Fruit fly (Drosophila melanogaster) whole organism, embryonic: ENCODE measurements around the gene CG31792.
A peak's percentile ranks its signal among the peaks of the same experiment; 100 is the strongest.

Experiments
- ATbp ChIP-seq: fragments of 200-800 bp; sonication (Bioruptor generic); optimal IDR thresholded peaks from 2 replicates; lab custom pipeline; 2017; ENCODE audit warnings: missing biosample characterization, mild to moderate bottlenecking, missing genetic modification characterization, missing genetic modification reagents
- Atf6 ChIP-seq: fragments of 200-800 bp; sonication (Bioruptor generic); IDR thresholded peaks from 2 replicates; pipeline ENCODE4 v1.3.6; 2022; ENCODE audit warnings: missing biosample characterization, missing genetic modification characterization
- B-H1 ChIP-seq: fragments of 200-800 bp; sonication (Bioruptor generic); IDR thresholded peaks from 3 replicates; pipeline ENCODE4 v1.3.6; 2022; ENCODE audit warnings: missing biosample characterization, missing genetic modification characterization
- BtbVII ChIP-seq: fragments of 200-800 bp; sonication (Bioruptor generic); optimal IDR thresholded peaks from 3 replicates; lab custom pipeline; 2017; ENCODE audit warnings: missing biosample characterization, mild to moderate bottlenecking, missing genetic modification characterization
- CG10366 ChIP-seq: fragments of 200-800 bp; sonication (Bioruptor generic); IDR thresholded peaks from 2 replicates; pipeline ENCODE4 v1.3.6; 2022; ENCODE audit warnings: missing biosample characterization, missing genetic modification characterization
- CG10654 ChIP-seq: fragments of 200-800 bp; sonication (Bioruptor generic); optimal IDR thresholded peaks from 2 replicates; lab custom pipeline; 2016; ENCODE audit warnings: missing biosample characterization, missing genetic modification characterization
- CG11398 ChIP-seq: fragments of 200-800 bp; sonication (Bioruptor generic); optimal IDR thresholded peaks from 2 replicates; lab custom pipeline; 2016; ENCODE audit warnings: missing biosample characterization, missing genetic modification characterization
- CG11504 ChIP-seq: fragments of 200-800 bp; sonication (Bioruptor generic); optimal IDR thresholded peaks from 3 replicates; lab custom pipeline; 2019; ENCODE audit warnings: missing biosample characterization, mild to moderate bottlenecking, missing genetic modification characterization, moderate library complexity
- CG12104 ChIP-seq: fragments of 200-800 bp; sonication (Bioruptor generic); optimal IDR thresholded peaks from 3 replicates; lab custom pipeline; 2016; ENCODE audit warnings: missing biosample characterization, missing genetic modification characterization
- CG13424 ChIP-seq: fragments of 200-800 bp; sonication (Bioruptor generic); optimal IDR thresholded peaks from 2 replicates; lab custom pipeline; 2019; ENCODE audit warnings: missing biosample characterization, mild to moderate bottlenecking, missing genetic modification characterization, moderate library complexity
- CG13894 ChIP-seq: fragments of 200-800 bp; sonication (Bioruptor generic); optimal IDR thresholded peaks from 3 replicates; lab custom pipeline; 2018; ENCODE audit warnings: missing biosample characterization, mild to moderate bottlenecking, missing genetic modification characterization, moderate library complexity
- CG3065 ChIP-seq: fragments of 200-800 bp; sonication (Bioruptor generic); optimal IDR thresholded peaks from 2 replicates; lab custom pipeline; 2016; ENCODE audit warnings: missing biosample characterization, missing genetic modification characterization
- CG4360 ChIP-seq: fragments of 200-800 bp; sonication (Bioruptor generic); IDR thresholded peaks from 2 replicates; pipeline ENCODE4 v1.3.6; 2022; ENCODE audit warnings: missing biosample characterization, missing genetic modification characterization
- CG4404 ChIP-seq: fragments of 200-800 bp; sonication (Bioruptor generic); IDR thresholded peaks from 2 replicates; pipeline ENCODE4 v1.3.6; 2022; ENCODE audit warnings: missing biosample characterization, missing genetic modification characterization
- CG6254 ChIP-seq: fragments of 200-800 bp; sonication (Bioruptor generic); optimal IDR thresholded peaks from 3 replicates; lab custom pipeline; 2017; ENCODE audit warnings: mild to moderate bottlenecking, missing biosample characterization, missing genetic modification reagents, missing genetic modification characterization
- CG6765 ChIP-seq: fragments of 200-800 bp; sonication (Bioruptor generic); optimal IDR thresholded peaks from 3 replicates; lab custom pipeline; 2017; ENCODE audit warnings: missing biosample characterization, mild to moderate bottlenecking, missing genetic modification characterization
- CG7357 ChIP-seq: fragments of 200-800 bp; sonication (Bioruptor generic); IDR thresholded peaks from 3 replicates; pipeline ENCODE4 v1.3.6; 2022; ENCODE audit warnings: missing biosample characterization, missing genetic modification characterization
- CG7839 ChIP-seq: fragments of 200-800 bp; sonication (Bioruptor generic); optimal IDR thresholded peaks from 3 replicates; lab custom pipeline; 2018; ENCODE audit warnings: missing biosample characterization, mild to moderate bottlenecking, missing genetic modification characterization, moderate library complexity
- CG9215 ChIP-seq: fragments of 200-800 bp; sonication (Bioruptor generic); IDR thresholded peaks from 2 replicates; pipeline ENCODE4 v1.3.6; 2022; ENCODE audit warnings: missing biosample characterization, missing genetic modification characterization
- Deaf1 ChIP-seq: fragments of 200-800 bp; optimal IDR thresholded peaks from 3 replicates; lab custom pipeline; 2019; ENCODE audit warnings: missing biosample characterization, mild to moderate bottlenecking, missing genetic modification characterization, moderate library complexity
- Dek ChIP-seq: fragments of 200-800 bp; sonication (Bioruptor generic); optimal IDR thresholded peaks from 3 replicates; lab custom pipeline; 2019; ENCODE audit warnings: missing biosample characterization, mild to moderate bottlenecking, missing genetic modification characterization, moderate library complexity
- Doc2 ChIP-seq: fragments of 200-800 bp; sonication (Bioruptor generic); IDR thresholded peaks from 2 replicates; pipeline ENCODE4 v1.3.6; 2022; ENCODE audit warnings: missing biosample characterization, missing genetic modification characterization
- Dref ChIP-seq: fragments of 200-800 bp; sonication (Bioruptor generic); IDR thresholded peaks from 2 replicates; pipeline ENCODE4 v1.3.6; 2022; ENCODE audit warnings: missing biosample characterization, missing genetic modification characterization
- Fer1 ChIP-seq: fragments of 200-800 bp; sonication (Bioruptor generic); optimal IDR thresholded peaks from 2 replicates; lab custom pipeline; 2017; ENCODE audit warnings: missing biosample characterization, mild to moderate bottlenecking, missing genetic modification characterization
- Hey ChIP-seq: fragments of 200-800 bp; sonication (Bioruptor generic); optimal IDR thresholded peaks from 3 replicates; lab custom pipeline; 2018; ENCODE audit warnings: missing biosample characterization, mild to moderate bottlenecking, missing genetic modification characterization
- NC2β ChIP-seq: fragments of 200-800 bp; sonication (Bioruptor generic); optimal IDR thresholded peaks from 2 replicates; lab custom pipeline; 2016; ENCODE audit warnings: missing biosample characterization, missing genetic modification characterization
- Ptx1 ChIP-seq: fragments of 200-800 bp; sonication (Bioruptor generic); IDR thresholded peaks from 2 replicates; pipeline ENCODE4 v1.3.6; 2022; ENCODE audit warnings: missing biosample characterization, missing genetic modification characterization
- Ravus ChIP-seq: fragments of 200-800 bp; sonication (Bioruptor generic); IDR thresholded peaks from 2 replicates; pipeline ENCODE4 v1.3.6; 2022; ENCODE audit warnings: missing biosample characterization, missing genetic modification characterization
- abd-A ChIP-seq: fragments of 200-800 bp; sonication (Bioruptor generic); optimal IDR thresholded peaks from 3 replicates; lab custom pipeline; 2019; ENCODE audit warnings: missing biosample characterization, mild to moderate bottlenecking, missing genetic modification characterization, moderate library complexity
- al ChIP-seq: fragments of 200-800 bp; sonication (Bioruptor generic); IDR thresholded peaks from 2 replicates; pipeline ENCODE4 v1.3.6; 2022; ENCODE audit warnings: missing biosample characterization, missing genetic modification characterization
- chinmo ChIP-seq: fragments of 200-800 bp; sonication (Bioruptor generic); IDR thresholded peaks from 4 replicates; pipeline ENCODE4 v1.3.6; 2022; ENCODE audit warnings: missing biosample characterization, missing genetic modification characterization; ENCODE audit not compliant: partially characterized antibody
- ci ChIP-seq: fragments of 200-800 bp; sonication (Bioruptor generic); IDR thresholded peaks from 3 replicates; pipeline ENCODE4 v1.3.6; 2022; ENCODE audit warnings: missing biosample characterization, missing genetic modification characterization
- danr ChIP-seq: fragments of 200-800 bp; sonication (Bioruptor generic); IDR thresholded peaks from 2 replicates; pipeline ENCODE4 v1.3.6; 2022; ENCODE audit warnings: missing biosample characterization, missing genetic modification characterization
- eyg ChIP-seq: fragments of 200-800 bp; sonication (Bioruptor generic); optimal IDR thresholded peaks from 3 replicates; lab custom pipeline; 2016; ENCODE audit warnings: missing biosample characterization, missing genetic modification characterization
- fd3F ChIP-seq: fragments of 200-800 bp; sonication (Bioruptor generic); optimal IDR thresholded peaks from 2 replicates; lab custom pipeline; 2018; ENCODE audit warnings: missing biosample characterization, mild to moderate bottlenecking, missing genetic modification characterization, moderate library complexity
- grau ChIP-seq: fragments of 200-800 bp; optimal IDR thresholded peaks from 3 replicates; lab custom pipeline; 2019; ENCODE audit warnings: missing biosample characterization, mild to moderate bottlenecking, missing genetic modification characterization, moderate library complexity
- gt ChIP-seq: fragments of 200-800 bp; sonication (Bioruptor generic); IDR thresholded peaks from 2 replicates; pipeline ENCODE4 v1.3.6; 2022; ENCODE audit warnings: missing biosample characterization, missing genetic modification characterization
- her ChIP-seq: fragments of 200-800 bp; sonication (Bioruptor generic); optimal IDR thresholded peaks from 2 replicates; lab custom pipeline; 2016; ENCODE audit warnings: missing biosample characterization, missing genetic modification characterization
- jigr1 ChIP-seq: fragments of 200-800 bp; sonication (Bioruptor generic); IDR thresholded peaks from 3 replicates; pipeline ENCODE4 v1.3.6; 2022; ENCODE audit warnings: missing biosample characterization, missing genetic modification characterization
- kni ChIP-seq: fragments of 200-800 bp; sonication (Bioruptor generic); optimal IDR thresholded peaks from 3 replicates; lab custom pipeline; 2017; ENCODE audit warnings: mild to moderate bottlenecking, missing biosample characterization, missing genetic modification reagents, missing genetic modification characterization
- lilli ChIP-seq: fragments of 200-800 bp; sonication (Bioruptor generic); optimal IDR thresholded peaks from 3 replicates; lab custom pipeline; 2016; ENCODE audit warnings: missing biosample characterization, missing genetic modification characterization
- pros ChIP-seq: fragments of 200-800 bp; sonication (Bioruptor generic); optimal IDR thresholded peaks from 3 replicates; lab custom pipeline; 2019; ENCODE audit warnings: missing biosample characterization, mild to moderate bottlenecking, missing genetic modification characterization, moderate library complexity
- ranshi ChIP-seq: fragments of 200-800 bp; sonication (Bioruptor generic); IDR thresholded peaks from 2 replicates; pipeline ENCODE4 v1.3.6; 2022; ENCODE audit warnings: missing biosample characterization, missing genetic modification characterization
- sd ChIP-seq: fragments of 200-800 bp; sonication (Bioruptor generic); optimal IDR thresholded peaks from 3 replicates; lab custom pipeline; 2018; ENCODE audit warnings: missing biosample characterization, mild to moderate bottlenecking, missing genetic modification characterization, moderate library complexity
- shn ChIP-seq: fragments of 200-800 bp; sonication (Bioruptor generic); optimal IDR thresholded peaks from 3 replicates; lab custom pipeline; 2016; ENCODE audit warnings: missing biosample characterization, missing genetic modification characterization
- stc ChIP-seq: fragments of 200-800 bp; sonication (Bioruptor generic); IDR thresholded peaks from 2 replicates; pipeline ENCODE4 v1.3.6; 2022; ENCODE audit warnings: missing biosample characterization, missing genetic modification characterization
- vvl ChIP-seq: fragments of 200-800 bp; sonication (Bioruptor generic); IDR thresholded peaks from 2 replicates; pipeline ENCODE4 v1.3.6; 2022; ENCODE audit warnings: missing biosample characterization, missing genetic modification characterization
- zfh2 ChIP-seq: fragments of 200-800 bp; sonication (Bioruptor generic); optimal IDR thresholded peaks from 2 replicates; lab custom pipeline; 2016; ENCODE audit warnings: missing biosample characterization, missing genetic modification characterization

Gene CG31792

dm6 chr2L:19012776-19013328, 15.6 kb downstream of the CG31792 start (continued):
- TF ChIP-seq Dref (GFP tag; lab: Robert Waterston, UW), result 0 out of 2 replicates have a peak, but pooled peaks have one; percentile 24
- no peak for TF ChIP-seq CG6765 (GFP tag; lab: Kevin White, UChicago)
- no peak for TF ChIP-seq B-H1 (GFP tag; lab: Robert Waterston, UW)
- no peak for TF ChIP-seq pros (GFP tag; lab: Kevin White, UChicago)
- no peak for TF ChIP-seq stc (GFP tag; lab: Robert Waterston, UW)
- TF ChIP-seq Ptx1 (GFP tag; lab: Robert Waterston, UW), result no peak
- TF ChIP-seq CG4360 (GFP tag; lab: Robert Waterston, UW), result 0 out of 2 replicates have a peak, but pooled peaks have one; percentile 17
- no peak for TF ChIP-seq gt (GFP tag; lab: Robert Waterston, UW)
- TF ChIP-seq ranshi (GFP tag; lab: Robert Waterston, UW), result no peak
- TF ChIP-seq CG11398, result no peak
- no peak for TF ChIP-seq CG12104 (GFP tag; lab: Kevin White, UChicago)
- TF ChIP-seq grau (tag; lab: Kevin White, UChicago), result no peak
- peak; percentile 93 for TF ChIP-seq abd-A (tag; lab: Kevin White, UChicago)
- no peak for TF ChIP-seq danr (GFP tag; lab: Robert Waterston, UW)
- no peak for TF ChIP-seq CG10366 (GFP tag; lab: Robert Waterston, UW)
- peak; percentile 88 for TF ChIP-seq Hey (tag; lab: Kevin White, UChicago)
- TF ChIP-seq CG9215, result no peak
- TF ChIP-seq CG7839 (tag; lab: Kevin White, UChicago), result no peak
- no peak for TF ChIP-seq Atf6 (GFP tag; lab: Robert Waterston, UW)
- no peak for TF ChIP-seq zfh2 (GFP tag; lab: Kevin White, UChicago)
- peak; percentile 42 for TF ChIP-seq Deaf1 (tag; lab: Kevin White, UChicago)
- 0 out of 4 replicates have a peak, but pooled peaks have one; percentile 40 for TF ChIP-seq chinmo (GFP tag; lab: Robert Waterston, UW)
- TF ChIP-seq ATbp (GFP tag; lab: Kevin White, UChicago), result no peak
- TF ChIP-seq sd (tag; lab: Kevin White, UChicago), result peak; percentile 56

- TF ChIP-seq jigr1 (GFP tag; lab: Robert Waterston, UW) (no peak), lilli (GFP tag; lab: Kevin White, UChicago) (peak; percentile 61), Ravus (GFP tag; lab: Robert Waterston, UW) (no peak), CG13894 (tag; lab: Kevin White, UChicago) (peak; percentile 54), eyg (GFP tag; lab: Kevin White, UChicago) (no peak), CG6254 (peak; percentile 11), fd3F (GFP tag; lab: Kevin White, UChicago) (peak; percentile 65), CG3065 (GFP tag; lab: Kevin White, UChicago) (no peak), CG10654 (peak; percentile 11), Dref (GFP tag; lab: Robert Waterston, UW) (no peak), CG11504 (tag; lab: Kevin White, UChicago) (peak; percentile 86), shn (GFP tag; lab: Kevin White, UChicago) (no peak), CG13424 (peak; percentile 89), sd (tag; lab: Kevin White, UChicago) (no peak), Doc2 (GFP tag; lab: Robert Waterston, UW) (no peak), ci (GFP tag; lab: Robert Waterston, UW) (peak; percentile 17; the same call in 1 of the 3 replicates), her (GFP tag; lab: Kevin White, UChicago) (no peak), CG4404 (GFP tag; lab: Robert Waterston, UW) (peak; percentile 36; the same call in 1 of the 2 replicates), Fer1 (GFP tag; lab: Kevin White, UChicago) (peak; percentile 91), kni (GFP tag; lab: Kevin White, UChicago) (no peak), vvl (GFP tag; lab: Robert Waterston, UW) (peak; percentile 76), NC2β (GFP tag; lab: Kevin White, UChicago) (no peak), Dek (tag; lab: Kevin White, UChicago) (peak; percentile 74), BtbVII (GFP tag; lab: Kevin White, UChicago) (peak; percentile 86), CG7357 (GFP tag; lab: Robert Waterston, UW) (peak; percentile 60; the same call in 1 of the 3 replicates), al (GFP tag; lab: Robert Waterston, UW) (0 out of 2 replicates have a peak, but pooled peaks have one; percentile 18)
Observed at dm6 chr2L:19014032-19014880, 17.0 kb downstream of the CG31792 start.
